Fruit fly (Drosophila melanogaster) whole organism, embryonic: Measurements from ENCODE around the gene Nmdar2.
A peak's percentile ranks its signal among the peaks of the same experiment; 100 is the strongest.

Experiments
- Blimp-1 ChIP-seq: fragments of 200-800 bp; sonication (Bioruptor generic); optimal IDR thresholded peaks from 3 replicates; lab custom pipeline; 2018; ENCODE audit warnings: missing biosample characterization, missing genetic modification characterization, mild to moderate bottlenecking, moderate library complexity, missing genetic modification reagents
- BtbVII ChIP-seq: fragments of 200-800 bp; sonication (Bioruptor generic); optimal IDR thresholded peaks from 3 replicates; lab custom pipeline; 2017; ENCODE audit warnings: missing biosample characterization, mild to moderate bottlenecking, missing genetic modification characterization
- C15 ChIP-seq: fragments of 200-800 bp; sonication (Bioruptor generic); IDR thresholded peaks from 3 replicates; pipeline ENCODE4 v1.3.6; 2022; ENCODE audit warnings: missing biosample characterization, missing genetic modification characterization
- CG10209 ChIP-seq: fragments of 200-800 bp; sonication (Bioruptor generic); optimal IDR thresholded peaks from 3 replicates; lab custom pipeline; 2017; ENCODE audit warnings: missing biosample characterization, mild to moderate bottlenecking, missing genetic modification characterization, missing genetic modification reagents
- CG11085 ChIP-seq: fragments of 200-800 bp; sonication (Bioruptor generic); IDR thresholded peaks from 2 replicates; pipeline ENCODE4 v1.3.6; 2022; ENCODE audit warnings: missing biosample characterization, missing genetic modification characterization
- CG11504 ChIP-seq: fragments of 200-800 bp; sonication (Bioruptor generic); optimal IDR thresholded peaks from 3 replicates; lab custom pipeline; 2019; ENCODE audit warnings: missing biosample characterization, mild to moderate bottlenecking, missing genetic modification characterization, moderate library complexity
- CG1233 ChIP-seq: fragments of 200-800 bp; sonication (Bioruptor generic); optimal IDR thresholded peaks from 4 replicates; lab custom pipeline; 2018; ENCODE audit warnings: missing biosample characterization, mild to moderate bottlenecking, missing genetic modification characterization
- CG12659 ChIP-seq: fragments of 200-800 bp; sonication (Bioruptor generic); optimal IDR thresholded peaks from 3 replicates; lab custom pipeline; 2017; ENCODE audit warnings: mild to moderate bottlenecking, missing biosample characterization, missing genetic modification reagents, missing genetic modification characterization
- CG13123 ChIP-seq: fragments of 200-800 bp; sonication (Bioruptor generic); optimal IDR thresholded peaks from 2 replicates; lab custom pipeline; 2016; ENCODE audit warnings: missing biosample characterization, missing genetic modification characterization
- CG14050 ChIP-seq: fragments of 200-800 bp; sonication (Bioruptor generic); IDR thresholded peaks from 3 replicates; pipeline ENCODE4 v1.3.6; 2022; ENCODE audit warnings: missing biosample characterization, missing genetic modification characterization
- CG14667 ChIP-seq: fragments of 200-800 bp; sonication (Bioruptor generic); IDR thresholded peaks from 2 replicates; pipeline ENCODE4 v1.3.6; 2022; ENCODE audit warnings: missing biosample characterization, missing genetic modification characterization
- CG15479 ChIP-seq: fragments of 200-800 bp; sonication (Bioruptor generic); optimal IDR thresholded peaks from 3 replicates; lab custom pipeline; 2019; ENCODE audit warnings: missing biosample characterization, mild to moderate bottlenecking, missing genetic modification characterization, moderate library complexity
- CG1647 ChIP-seq: fragments of 200-800 bp; sonication (Bioruptor generic); optimal IDR thresholded peaks from 3 replicates; lab custom pipeline; 2016; ENCODE audit warnings: missing biosample characterization, missing genetic modification characterization
- CG17361 ChIP-seq: fragments of 200-800 bp; sonication (Bioruptor generic); IDR thresholded peaks from 3 replicates; pipeline ENCODE4 v1.3.6; 2022; ENCODE audit warnings: missing biosample characterization, missing genetic modification characterization
- CG31224 ChIP-seq: fragments of 200-800 bp; sonication (Bioruptor generic); IDR thresholded peaks from 2 replicates; pipeline ENCODE4 v1.3.6; 2022; ENCODE audit warnings: missing biosample characterization, missing genetic modification characterization
- CG31388 ChIP-seq: fragments of 200-800 bp; sonication (Bioruptor generic); optimal IDR thresholded peaks from 2 replicates; lab custom pipeline; 2016; ENCODE audit warnings: missing biosample characterization, missing genetic modification characterization
- CG32767 ChIP-seq: fragments of 200-800 bp; sonication (Bioruptor generic); IDR thresholded peaks from 2 replicates; pipeline ENCODE4 v1.3.6; 2022; ENCODE audit warnings: missing biosample characterization, missing genetic modification characterization
- CG3407 ChIP-seq: fragments of 200-800 bp; sonication (Bioruptor generic); optimal IDR thresholded peaks from 2 replicates; lab custom pipeline; 2018; ENCODE audit warnings: missing biosample characterization, mild to moderate bottlenecking, missing genetic modification characterization
- CG4707 ChIP-seq: fragments of 200-800 bp; sonication (Bioruptor generic); optimal IDR thresholded peaks from 2 replicates; lab custom pipeline; 2018; ENCODE audit warnings: missing biosample characterization, mild to moderate bottlenecking, missing genetic modification characterization, moderate library complexity
- CG5953 ChIP-seq: fragments of 200-800 bp; sonication (Bioruptor generic); IDR thresholded peaks from 2 replicates; pipeline ENCODE4 v1.3.6; 2022; ENCODE audit warnings: missing biosample characterization, missing genetic modification characterization
- CG9437 ChIP-seq: fragments of 200-800 bp; sonication (Bioruptor generic); optimal IDR thresholded peaks from 2 replicates; lab custom pipeline; 2018; ENCODE audit warnings: missing biosample characterization, mild to moderate bottlenecking, missing genetic modification characterization
- CG9797 ChIP-seq: fragments of 200-800 bp; sonication (Bioruptor generic); optimal IDR thresholded peaks from 3 replicates; lab custom pipeline; 2018; ENCODE audit warnings: missing biosample characterization, mild to moderate bottlenecking, missing genetic modification characterization
- CrebB ChIP-seq: fragments of 200-800 bp; sonication (Bioruptor generic); optimal IDR thresholded peaks from 3 replicates; lab custom pipeline; 2018; ENCODE audit warnings: missing biosample characterization, mild to moderate bottlenecking, missing genetic modification characterization
- D ChIP-seq, 2 experiments: fragments of 200-800 bp in 1 of 2; fragments of >200 bp in 1 of 2; sonication (Bioruptor generic) in 1 of 2; optimal IDR thresholded peaks; 2 replicates in 1 of 2; 3 replicates in 1 of 2; lab custom pipeline; 2017; ENCODE audit warnings: mild to moderate bottlenecking in 1 of 2, missing biosample characterization in 1 of 2, missing genetic modification characterization in 1 of 2, missing genetic modification reagents in 1 of 2
- D19A ChIP-seq: fragments of 200-800 bp; optimal IDR thresholded peaks from 3 replicates; lab custom pipeline; 2019; ENCODE audit warnings: missing biosample characterization, mild to moderate bottlenecking, missing genetic modification characterization, moderate library complexity
- GATAe ChIP-seq: fragments of 200-800 bp; sonication (Bioruptor generic); conservative IDR thresholded peaks from 2 replicates; pipeline ENCODE4 v1.3.6; 2022; ENCODE audit warnings: missing biosample characterization, missing genetic modification characterization
- Gug ChIP-seq: fragments of 200-800 bp; sonication (Bioruptor generic); IDR thresholded peaks from 4 replicates; pipeline ENCODE4 v1.3.6; 2022; ENCODE audit warnings: missing biosample characterization, missing genetic modification characterization
- Hsf ChIP-seq: fragments of 200-800 bp; sonication (Bioruptor generic); optimal IDR thresholded peaks from 3 replicates; lab custom pipeline; 2016; ENCODE audit warnings: missing biosample characterization, missing genetic modification characterization
- Mad ChIP-seq: fragments of 200-800 bp; sonication (Bioruptor generic); optimal IDR thresholded peaks from 2 replicates; lab custom pipeline; 2016; ENCODE audit warnings: missing biosample characterization, missing genetic modification characterization
- Nf-YB ChIP-seq: fragments of 200-800 bp; sonication (Bioruptor generic); optimal IDR thresholded peaks from 3 replicates; lab custom pipeline; 2019; ENCODE audit warnings: missing biosample characterization, mild to moderate bottlenecking, missing genetic modification characterization, moderate library complexity
- Rx ChIP-seq: fragments of 200-800 bp; sonication (Bioruptor generic); IDR thresholded peaks from 2 replicates; pipeline ENCODE4 v1.3.6; 2022; ENCODE audit warnings: missing biosample characterization, missing genetic modification characterization
- ash1 ChIP-seq: fragments of 200-800 bp; sonication (Bioruptor generic); optimal IDR thresholded peaks from 2 replicates; lab custom pipeline; 2018; ENCODE audit warnings: missing biosample characterization, mild to moderate bottlenecking, missing genetic modification characterization
- bab2 ChIP-seq: fragments of 200-800 bp; sonication (Bioruptor generic); optimal IDR thresholded peaks from 2 replicates; lab custom pipeline; 2016; ENCODE audit warnings: missing biosample characterization, missing genetic modification characterization
- br ChIP-seq: fragments of >200 bp; optimal IDR thresholded peaks from 2 replicates; lab custom pipeline; 2017
- cad ChIP-seq: fragments of >200 bp; optimal IDR thresholded peaks from 2 replicates; lab custom pipeline; 2017; ENCODE audit warnings: missing biosample characterization, missing genetic modification characterization
- corto ChIP-seq: fragments of 200-800 bp; sonication (Bioruptor generic); optimal IDR thresholded peaks from 2 replicates; lab custom pipeline; 2016; ENCODE audit warnings: missing biosample characterization, mild to moderate bottlenecking, missing genetic modification characterization, moderate library complexity
- da ChIP-seq: fragments of 200-800 bp; sonication (Bioruptor generic); optimal IDR thresholded peaks from 2 replicates; lab custom pipeline; 2016; ENCODE audit warnings: missing biosample characterization, missing genetic modification characterization
- dmrt99B ChIP-seq: fragments of 200-800 bp; sonication (Bioruptor generic); optimal IDR thresholded peaks from 2 replicates; lab custom pipeline; 2018; ENCODE audit warnings: missing biosample characterization, mild to moderate bottlenecking, missing genetic modification characterization, moderate library complexity
- dysf ChIP-seq: fragments of 200-800 bp; sonication (Bioruptor generic); IDR thresholded peaks from 3 replicates; pipeline ENCODE4 v1.3.6; 2022; ENCODE audit warnings: missing biosample characterization, missing genetic modification characterization
- emc ChIP-seq: fragments of 200-800 bp; sonication (Bioruptor generic); optimal IDR thresholded peaks from 2 replicates; lab custom pipeline; 2016; ENCODE audit warnings: missing biosample characterization, missing genetic modification characterization
- ewg ChIP-seq: fragments of 200-800 bp; sonication (Bioruptor generic); optimal IDR thresholded peaks from 3 replicates; lab custom pipeline; 2017; ENCODE audit warnings: mild to moderate bottlenecking, missing biosample characterization, missing genetic modification reagents, missing genetic modification characterization
- fd64A ChIP-seq: fragments of 200-800 bp; sonication (Bioruptor generic); optimal IDR thresholded peaks from 3 replicates; lab custom pipeline; 2018; ENCODE audit warnings: missing biosample characterization, mild to moderate bottlenecking, missing genetic modification characterization
- ftz-f1 ChIP-seq: fragments of 200-800 bp; sonication (Bioruptor generic); optimal IDR thresholded peaks from 2 replicates; lab custom pipeline; 2016; ENCODE audit warnings: missing biosample characterization, missing genetic modification characterization
- gem ChIP-seq: fragments of 200-800 bp; sonication (Bioruptor generic); optimal IDR thresholded peaks from 2 replicates; lab custom pipeline; 2019; ENCODE audit warnings: missing biosample characterization, mild to moderate bottlenecking, missing genetic modification characterization, moderate library complexity
- lola ChIP-seq, 3 experiments: fragments of >200 bp in 2 of 3; fragments of 200-800 bp in 1 of 3; sonication (Bioruptor generic) in 1 of 3; optimal IDR thresholded peaks; 2 replicates each; lab custom pipeline; 2017 to 2019; ENCODE audit warnings: missing biosample characterization in 3 of 3, missing genetic modification characterization in 3 of 3, mild to moderate bottlenecking in 1 of 3, moderate library complexity in 1 of 3
- sim ChIP-seq: fragments of 200-800 bp; sonication (Bioruptor generic); IDR thresholded peaks from 2 replicates; pipeline ENCODE4 v1.3.6; 2022; ENCODE audit warnings: missing biosample characterization, missing genetic modification characterization
- sima ChIP-seq: fragments of 200-800 bp; sonication (Bioruptor generic); optimal IDR thresholded peaks from 2 replicates; lab custom pipeline; 2016; ENCODE audit warnings: missing biosample characterization, missing genetic modification characterization
- slp2 ChIP-seq: fragments of 200-800 bp; sonication (Bioruptor generic); optimal IDR thresholded peaks from 2 replicates; lab custom pipeline; 2016; ENCODE audit warnings: missing biosample characterization, missing genetic modification characterization
- ssp ChIP-seq: fragments of 200-800 bp; sonication (Bioruptor generic); IDR thresholded peaks from 2 replicates; pipeline ENCODE4 v1.3.6; 2022; ENCODE audit warnings: missing biosample characterization, missing genetic modification characterization
- tio ChIP-seq: fragments of 200-800 bp; sonication (Bioruptor generic); optimal IDR thresholded peaks from 2 replicates; lab custom pipeline; 2017; ENCODE audit warnings: missing biosample characterization, missing genetic modification characterization, inconsistent platforms
- unpg ChIP-seq: fragments of 200-800 bp; sonication (Bioruptor generic); optimal IDR thresholded peaks from 3 replicates; lab custom pipeline; 2018; ENCODE audit warnings: missing biosample characterization, mild to moderate bottlenecking, missing genetic modification characterization, moderate library complexity
- vfl ChIP-seq: fragments of 200-800 bp; sonication (Bioruptor generic); optimal IDR thresholded peaks from 2 replicates; lab custom pipeline; 2016; ENCODE audit warnings: missing biosample characterization, missing genetic modification characterization

The Nmdar2 gene

dm6 chrX:1464033-1464432 lies 43.6 kb downstream of the Nmdar2 start, which contains the start of gene Ns3 (continued):
- TF ChIP-seq CG1647 (GFP tag; lab: Kevin White, UChicago) (no peak), dmrt99B (no peak), CG4707 (GFP tag; lab: Kevin White, UChicago) (no peak), ewg (GFP tag; lab: Kevin White, UChicago) (no peak), dysf (GFP tag; lab: Robert Waterston, UW) (no peak), sim (GFP tag; lab: Robert Waterston, UW) (no peak), CG12659 (GFP tag; lab: Kevin White, UChicago) (peak; percentile 15), Rx (GFP tag; lab: Robert Waterston, UW) (no peak), CG14050 (GFP tag; lab: Robert Waterston, UW) (no peak), D19A (tag; lab: Kevin White, UChicago) (no peak), CG11085 (GFP tag; lab: Robert Waterston, UW) (no peak), CG32767 (GFP tag; lab: Robert Waterston, UW) (no peak), lola (GFP tag; optimal IDR thresholded peaks at IDR 0.05; lab: Kevin White, UChicago) (no peak), Blimp-1 (no peak), sima (GFP tag; lab: Kevin White, UChicago) (no peak), CG31388 (GFP tag; lab: Kevin White, UChicago) (no peak), corto (no peak), CG9797 (GFP tag; lab: Kevin White, UChicago) (peak; percentile 28), da (GFP tag; lab: Kevin White, UChicago) (no peak), CG10209 (GFP tag; lab: Kevin White, UChicago) (no peak), Gug (no peak), bab2 (GFP tag; lab: Kevin White, UChicago) (no peak), C15 (GFP tag; lab: Robert Waterston, UW) (no peak), Hsf (GFP tag; lab: Kevin White, UChicago) (no peak), CG17361 (GFP tag; lab: Robert Waterston, UW) (no peak), gem (tag; lab: Kevin White, UChicago) (no peak), CG9437 (no peak), BtbVII (no peak), GATAe (GFP tag; lab: Robert Waterston, UW) (no peak), CG15479 (peak; percentile 2), CG31224 (GFP tag; lab: Robert Waterston, UW) (no peak), Mad (GFP tag; lab: Kevin White, UChicago) (no peak), vfl (GFP tag; lab: Kevin White, UChicago) (no peak), tio (GFP tag; lab: Kevin White, UChicago) (no peak), CrebB (tag; lab: Kevin White, UChicago) (no peak), cad (GFP tag; lab: Kevin White, UChicago) (no peak), ssp (GFP tag; lab: Robert Waterston, UW) (no peak), CG1233 (no peak), D (optimal IDR thresholded peaks at IDR 0.05; lab: Kevin White, UChicago) (no peak), D (GFP tag; optimal IDR thresholded peaks at IDR 0.05; lab: Kevin White, UChicago) (no peak), unpg (GFP tag; lab: Kevin White, UChicago) (no peak), CG13123 (no peak), Nf-YB (GFP tag; lab: Kevin White, UChicago) (no peak), CG3407 (no peak), CG14667 (GFP tag; lab: Robert Waterston, UW) (no peak), CG5953 (no peak), emc (no peak), slp2 (GFP tag; lab: Kevin White, UChicago) (no peak), br (lab: Kevin White, UChicago) (no peak), CG11504 (tag; lab: Kevin White, UChicago) (no peak), ftz-f1 (GFP tag; lab: Kevin White, UChicago) (no peak), ash1 (GFP tag; lab: Kevin White, UChicago) (no peak), fd64A (GFP tag; lab: Kevin White, UChicago) (no peak)
